Fruit fly (Drosophila melanogaster): Measurements from ENCODE around the gene Hsp67Bc.

The Hsp67Bc gene

DNA sequence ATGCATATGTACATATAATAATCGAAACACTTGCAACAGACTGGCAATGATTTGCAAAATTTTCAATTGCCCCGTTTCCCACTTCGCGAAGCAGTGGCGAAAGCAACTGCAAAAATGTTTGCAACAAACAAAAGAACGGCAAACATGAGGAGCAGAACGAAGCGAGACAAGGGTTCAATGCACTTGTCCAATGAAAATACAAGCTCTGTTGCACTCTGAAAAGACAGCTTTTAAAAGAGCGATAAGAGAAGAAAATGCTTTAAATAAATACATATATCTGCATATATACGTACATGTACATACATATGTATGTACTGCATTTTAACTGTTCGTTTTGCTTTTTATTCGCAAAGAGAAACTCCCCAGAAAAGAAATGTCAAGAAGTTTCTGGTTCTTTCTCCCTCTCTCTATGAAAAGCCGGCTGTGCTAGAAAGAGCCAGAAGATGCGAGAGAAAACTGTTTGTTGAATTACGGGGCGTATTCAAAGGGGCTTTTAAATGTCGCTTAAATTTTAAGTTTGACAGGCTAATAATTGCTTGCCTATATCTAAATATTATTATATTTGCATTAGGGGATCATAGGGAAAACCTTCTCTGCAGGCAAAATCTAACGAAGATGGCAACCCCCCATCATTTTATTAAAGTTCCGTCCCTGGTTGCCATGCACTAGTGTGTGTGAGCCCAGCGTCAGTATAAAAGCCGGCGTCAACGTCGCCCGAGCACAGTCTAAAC lies 11.2 kb upstream of the Hsp67Bc start, which contains the start of gene Hsp27 (continued):
- TF ChIP-seq btn (GFP tag; optimal IDR thresholded peaks at IDR 0.05): peak; percentile 94
- peak; percentile 95 for TF ChIP-seq Lim3 (GFP tag; IDR thresholded peaks at IDR 0.05)
- peak; percentile 61 for TF ChIP-seq CG14965 (GFP tag; optimal IDR thresholded peaks at IDR 0.05; ENCODE audit: borderline replicate concordance)
- TF ChIP-seq Ets65A (GFP tag): peak; percentile 98
- peak; percentile 98 for TF ChIP-seq Mrtf (GFP tag; IDR thresholded peaks at IDR 0.05)
- peak; percentile 96 for TF ChIP-seq CG4617 (GFP tag; optimal IDR thresholded peaks at IDR 0.05; ENCODE audit: borderline replicate concordance)
- peak; percentile 22 to 27 for TF ChIP-seq Trl (optimal IDR thresholded peaks at IDR 0.05)
- TF ChIP-seq Trl (GFP tag; optimal IDR thresholded peaks at IDR 0.05): peak; percentile 95
- TF ChIP-seq Optix (GFP tag; IDR thresholded peaks at IDR 0.05): peak; percentile 99
- peak; percentile 90 for TF ChIP-seq CG10274 (GFP tag; optimal IDR thresholded peaks at IDR 0.05)
- TF ChIP-seq en (GFP tag; optimal IDR thresholded peaks at IDR 0.05): peak; percentile 65
- TF ChIP-seq CG6683 (GFP tag; optimal IDR thresholded peaks at IDR 0.05): peak; percentile 95
- peak; percentile 90 for TF ChIP-seq D19B (GFP tag; optimal IDR thresholded peaks at IDR 0.05)
- TF ChIP-seq CG16779 (GFP tag; IDR thresholded peaks at IDR 0.05): peak; percentile 97
- no peak for TF ChIP-seq hth (optimal IDR thresholded peaks at IDR 0.05)
- peak; percentile 98 for TF ChIP-seq ttk (GFP tag; IDR thresholded peaks at IDR 0.05)
- peak; percentile 75 for TF ChIP-seq ab (GFP tag; optimal IDR thresholded peaks at IDR 0.05)
- peak; percentile 54 for TF ChIP-seq CG17912 (GFP tag; optimal IDR thresholded peaks at IDR 0.05)
- peak; percentile 71 for TF ChIP-seq CTCF (GFP tag; optimal IDR thresholded peaks at IDR 0.05)
- TF ChIP-seq CG6689 (GFP tag; IDR thresholded peaks at IDR 0.05): peak; percentile 99
- TF ChIP-seq fd3F (GFP tag; optimal IDR thresholded peaks at IDR 0.05): peak; percentile 94
- peak; percentile 96 for TF ChIP-seq pnt (GFP tag; optimal IDR thresholded peaks at IDR 0.05)
- no peak for TF ChIP-seq HLH4C (GFP tag; IDR thresholded peaks at IDR 0.05; ENCODE audit: partially characterized antibody)
- TF ChIP-seq CG31365 (tag; optimal IDR thresholded peaks at IDR 0.05): peak; percentile 89
- peak; percentile 81 for TF ChIP-seq mirr (GFP tag; optimal IDR thresholded peaks at IDR 0.05)
- peak; percentile 98 for TF ChIP-seq CG2678 (tag; optimal IDR thresholded peaks at IDR 0.05)
- TF ChIP-seq CG14667 (GFP tag; IDR thresholded peaks at IDR 0.05): peak; percentile 98
- TF ChIP-seq CG8388 (GFP tag; optimal IDR thresholded peaks at IDR 0.05): peak; percentile 97
- peak; percentile 87 for TF ChIP-seq CG16863 (GFP tag; optimal IDR thresholded peaks at IDR 0.05)
- TF ChIP-seq stc (GFP tag; IDR thresholded peaks at IDR 0.05): peak; percentile 98
- TF ChIP-seq CG16813 (GFP tag; IDR thresholded peaks at IDR 0.05; ENCODE audit: partially characterized antibody): no peak
- TF ChIP-seq CG9797 (GFP tag; optimal IDR thresholded peaks at IDR 0.05): peak; percentile 50
- TF ChIP-seq CrebB (tag; optimal IDR thresholded peaks at IDR 0.05): peak; percentile 93
- TF ChIP-seq CG11456 (GFP tag; IDR thresholded peaks at IDR 0.05): peak; percentile 98
- peak; percentile 95 for TF ChIP-seq CG13424 (tag; optimal IDR thresholded peaks at IDR 0.05)
- peak; percentile 40 for TF ChIP-seq Dref (GFP tag; IDR thresholded peaks at IDR 0.05)
- TF ChIP-seq corto (GFP tag; optimal IDR thresholded peaks at IDR 0.05): peak; percentile 100
- peak; percentile 99 for TF ChIP-seq CG2875 (GFP tag; optimal IDR thresholded peaks at IDR 0.05)
- peak; percentile 92 for TF ChIP-seq Hand (GFP tag; optimal IDR thresholded peaks at IDR 0.05)
- peak; percentile 98 for TF ChIP-seq jigr1 (GFP tag; IDR thresholded peaks at IDR 0.05)
- peak; percentile 98 for TF ChIP-seq CG7556 (GFP tag; optimal IDR thresholded peaks at IDR 0.05)
- peak; percentile 97 for TF ChIP-seq Fer3 (tag; optimal IDR thresholded peaks at IDR 0.05)
- peak; percentile 65 for TF ChIP-seq stwl (tag; optimal IDR thresholded peaks at IDR 0.05)
- peak; percentile 98 for TF ChIP-seq CG6272 (GFP tag; IDR thresholded peaks at IDR 0.05)
- peak; percentile 48; the same call in 1 of the 2 replicates for TF ChIP-seq nerfin-2 (GFP tag; IDR thresholded peaks at IDR 0.05; ENCODE audit: partially characterized antibody)
- peak in 1 of 3 experiments; percentile 95 for TF ChIP-seq lola (GFP tag; optimal IDR thresholded peaks at IDR 0.05)
- peak; percentile 86 for TF ChIP-seq Nf-YB (GFP tag; optimal IDR thresholded peaks at IDR 0.05)
- TF ChIP-seq Ets97D (GFP tag; optimal IDR thresholded peaks at IDR 0.05): peak; percentile 90
- TF ChIP-seq cas (GFP tag; IDR thresholded peaks at IDR 0.05): peak; percentile 95
- no peak for TF ChIP-seq exex (tag; optimal IDR thresholded peaks at IDR 0.05)

Measured in whole organism, embryonic.